Worm (Caenorhabditis elegans) whole organism, late embryonic: ENCODE results near the gene vha-9.

Experiments
- C08G9.2 ChIP-seq: sonication (generic microtip); optimal IDR thresholded peaks from 2 replicates; lab custom pipeline; 2016; ENCODE audit warnings: mild to moderate bottlenecking, missing genetic modification characterization, moderate library complexity, missing compliant biosample characterization
- F13H6.1 ChIP-seq: sonication (generic microtip); optimal IDR thresholded peaks from 2 replicates; lab custom pipeline; 2016; ENCODE audit warnings: missing genetic modification characterization, missing compliant biosample characterization
- K02D7.2 ChIP-seq: sonication (generic microtip); optimal IDR thresholded peaks from 2 replicates; lab custom pipeline; 2017; ENCODE audit warnings: mild to moderate bottlenecking, missing genetic modification characterization, missing compliant biosample characterization
- ahr-1 ChIP-seq: sonication (generic microtip); optimal IDR thresholded peaks from 2 replicates; lab custom pipeline; 2016; ENCODE audit warnings: missing genetic modification characterization, missing compliant biosample characterization
- ama-1 ChIP-seq: fragments of 150-350 bp; optimal IDR thresholded peaks from 2 replicates; lab custom pipeline; 2014
- ceh-18 ChIP-seq: sonication (generic microtip); optimal IDR thresholded peaks from 2 replicates; lab custom pipeline; 2016; ENCODE audit warnings: missing genetic modification characterization, missing compliant biosample characterization
- ceh-19 ChIP-seq: fragments of 200-800 bp; sonication (Bioruptor generic); optimal IDR thresholded peaks from 2 replicates; lab custom pipeline; 2018; ENCODE audit warnings: mild to moderate bottlenecking, missing genetic modification characterization, missing compliant biosample characterization
- ceh-2 ChIP-seq: sonication (generic microtip); optimal IDR thresholded peaks from 2 replicates; lab custom pipeline; 2016; ENCODE audit warnings: missing genotype, missing genetic modification characterization, missing compliant biosample characterization
- ceh-9 ChIP-seq: sonication (generic microtip); optimal IDR thresholded peaks from 2 replicates; lab custom pipeline; 2016; ENCODE audit warnings: mild to moderate bottlenecking, missing genetic modification characterization, inconsistent platforms, missing compliant biosample characterization
- che-1 ChIP-seq: sonication (generic microtip); optimal IDR thresholded peaks from 2 replicates; lab custom pipeline; 2016; ENCODE audit warnings: mild to moderate bottlenecking, missing genetic modification characterization, missing compliant biosample characterization
- dmd-4 ChIP-seq: sonication (generic microtip); optimal IDR thresholded peaks from 2 replicates; lab custom pipeline; 2016; ENCODE audit warnings: borderline replicate concordance, missing genetic modification characterization, missing compliant biosample characterization
- dve-1 ChIP-seq: sonication (generic microtip); optimal IDR thresholded peaks from 2 replicates; lab custom pipeline; 2017; ENCODE audit warnings: antibody characterized with exemption, mild to moderate bottlenecking, missing genetic modification characterization, missing compliant biosample characterization
- eyg-1 ChIP-seq: sonication (generic microtip); optimal IDR thresholded peaks from 2 replicates; lab custom pipeline; 2016; ENCODE audit warnings: missing genotype, missing genetic modification characterization, missing compliant biosample characterization
- fax-1 ChIP-seq: sonication (generic microtip); optimal IDR thresholded peaks from 2 replicates; lab custom pipeline; 2016; ENCODE audit warnings: missing genotype, missing genetic modification characterization, missing compliant biosample characterization
- fkh-6 ChIP-seq: sonication (generic microtip); optimal IDR thresholded peaks from 2 replicates; lab custom pipeline; 2016; ENCODE audit warnings: missing genetic modification characterization, missing compliant biosample characterization
- hlh-13 ChIP-seq: fragments of 200-800 bp; sonication (Bioruptor generic); optimal IDR thresholded peaks from 2 replicates; lab custom pipeline; 2018; ENCODE audit warnings: mild to moderate bottlenecking, missing genetic modification characterization, missing compliant biosample characterization
- hlh-15 ChIP-seq: sonication (generic microtip); optimal IDR thresholded peaks from 2 replicates; lab custom pipeline; 2016; ENCODE audit warnings: missing genetic modification characterization, missing compliant biosample characterization
- hlh-6 ChIP-seq: sonication (generic microtip); optimal IDR thresholded peaks from 2 replicates; lab custom pipeline; 2016; ENCODE audit warnings: missing genotype, missing genetic modification characterization, missing compliant biosample characterization
- hlh-8 ChIP-seq: sonication (generic microtip); optimal IDR thresholded peaks from 2 replicates; lab custom pipeline; 2016; ENCODE audit warnings: missing genotype, missing genetic modification characterization, missing compliant biosample characterization
- lim-6 ChIP-seq: sonication (generic microtip); optimal IDR thresholded peaks from 2 replicates; lab custom pipeline; 2016; ENCODE audit warnings: missing genetic modification characterization, missing compliant biosample characterization
- lin-11 ChIP-seq: fragments of 200-800 bp; sonication (Bioruptor generic); optimal IDR thresholded peaks from 2 replicates; lab custom pipeline; 2018; ENCODE audit warnings: mild to moderate bottlenecking, missing genetic modification characterization, missing compliant biosample characterization
- mec-3 ChIP-seq: sonication (generic microtip); optimal IDR thresholded peaks from 2 replicates; lab custom pipeline; 2016; ENCODE audit warnings: borderline replicate concordance, missing genetic modification characterization, missing compliant biosample characterization
- nfya-1 ChIP-seq: sonication (generic microtip); optimal IDR thresholded peaks from 2 replicates; lab custom pipeline; 2017; ENCODE audit warnings: missing genetic modification characterization, mild to moderate bottlenecking, missing compliant biosample characterization, antibody characterized with exemption, moderate library complexity
- nhr-11 ChIP-seq: fragments of 150-350 bp; optimal IDR thresholded peaks from 2 replicates; lab custom pipeline; 2014; ENCODE audit warnings: missing biosample characterization, missing genetic modification characterization
- odd-2 ChIP-seq: sonication (generic microtip); optimal IDR thresholded peaks from 2 replicates; lab custom pipeline; 2017; ENCODE audit warnings: antibody characterized with exemption, mild to moderate bottlenecking, missing genetic modification characterization, missing compliant biosample characterization
- pat-9 ChIP-seq: fragments of 200-800 bp; sonication (Bioruptor generic); optimal IDR thresholded peaks from 2 replicates; lab custom pipeline; 2018; ENCODE audit warnings: mild to moderate bottlenecking, missing genetic modification characterization, moderate library complexity, missing compliant biosample characterization
- pha-2 ChIP-seq: sonication (generic microtip); optimal IDR thresholded peaks from 2 replicates; lab custom pipeline; 2017; ENCODE audit warnings: mild to moderate bottlenecking, missing genetic modification characterization, missing compliant biosample characterization
- pha-4 ChIP-seq: fragments of 150-350 bp; optimal IDR thresholded peaks from 2 replicates; lab custom pipeline; 2018; ENCODE audit warnings: missing biosample characterization, missing genetic modification reagents, missing genetic modification characterization
- pqm-1 ChIP-seq: sonication (generic microtip); optimal IDR thresholded peaks from 2 replicates; lab custom pipeline; 2016; ENCODE audit warnings: missing genetic modification characterization, missing compliant biosample characterization
- ref-2 ChIP-seq: sonication (generic microtip); optimal IDR thresholded peaks from 2 replicates; lab custom pipeline; 2016; ENCODE audit warnings: missing genetic modification characterization, missing compliant biosample characterization
- rnt-1 ChIP-seq: sonication (generic microtip); optimal IDR thresholded peaks from 2 replicates; lab custom pipeline; 2016; ENCODE audit warnings: missing genetic modification characterization, missing compliant biosample characterization
- sdc-2 ChIP-seq: sonication (generic microtip); optimal IDR thresholded peaks from 2 replicates; lab custom pipeline; 2016; ENCODE audit warnings: missing genotype, missing genetic modification characterization, missing compliant biosample characterization
- sox-4 ChIP-seq: sonication (generic microtip); optimal IDR thresholded peaks from 2 replicates; lab custom pipeline; 2017; ENCODE audit warnings: mild to moderate bottlenecking, missing genetic modification characterization, inconsistent platforms, missing compliant biosample characterization
- unc-3 ChIP-seq, 2 experiments: fragments of 200-800 bp in 1 of 2; sonication (Bioruptor generic) in 1 of 2; sonication (generic microtip) in 1 of 2; conservative IDR thresholded peaks in 1 of 2; optimal IDR thresholded peaks in 1 of 2; 2 replicates each; pipeline versions ENCODE4 v1.3.6 to Lab custom; 2016 to 2022; ENCODE audit warnings: missing compliant biosample characterization in 2 of 2, missing genetic modification characterization in 2 of 2, missing genetic modification reagents in 1 of 2
- unc-42 ChIP-seq: sonication (generic microtip); optimal IDR thresholded peaks from 2 replicates; lab custom pipeline; 2016; ENCODE audit warnings: missing genotype, missing genetic modification characterization, missing compliant biosample characterization
- unc-55 ChIP-seq: sonication (generic microtip); optimal IDR thresholded peaks from 2 replicates; lab custom pipeline; 2017; ENCODE audit warnings: missing biosample characterization, missing genetic modification reagents, missing genetic modification characterization
- zip-5 ChIP-seq: sonication (generic microtip); optimal IDR thresholded peaks from 2 replicates; lab custom pipeline; 2016; ENCODE audit warnings: missing genetic modification characterization, missing compliant biosample characterization

The vha-9 gene

DNA sequence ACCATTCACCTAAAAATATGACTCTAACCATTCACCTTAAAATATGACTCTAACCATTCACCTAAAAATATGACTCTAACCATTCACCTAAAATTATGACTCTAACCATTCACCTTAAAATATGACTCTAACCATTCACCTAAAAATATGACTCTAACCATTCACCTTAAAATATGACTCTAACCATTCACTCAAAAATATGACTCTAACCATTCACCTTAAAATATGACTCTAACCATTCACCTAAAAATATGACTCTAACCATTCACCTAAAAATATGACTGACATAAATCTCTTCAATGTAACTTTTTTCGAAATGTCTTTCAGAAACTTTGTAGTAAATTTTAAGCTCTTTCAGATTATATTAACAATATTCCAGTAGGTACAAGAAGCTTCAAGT is 32.6 kb upstream of the vha-9 start:
- peak; percentile 56 for TF ChIP-seq hlh-13 (GFP tag; lab: Kevin White, UChicago)
- peak; percentile 6 for TF ChIP-seq che-1

DNA sequence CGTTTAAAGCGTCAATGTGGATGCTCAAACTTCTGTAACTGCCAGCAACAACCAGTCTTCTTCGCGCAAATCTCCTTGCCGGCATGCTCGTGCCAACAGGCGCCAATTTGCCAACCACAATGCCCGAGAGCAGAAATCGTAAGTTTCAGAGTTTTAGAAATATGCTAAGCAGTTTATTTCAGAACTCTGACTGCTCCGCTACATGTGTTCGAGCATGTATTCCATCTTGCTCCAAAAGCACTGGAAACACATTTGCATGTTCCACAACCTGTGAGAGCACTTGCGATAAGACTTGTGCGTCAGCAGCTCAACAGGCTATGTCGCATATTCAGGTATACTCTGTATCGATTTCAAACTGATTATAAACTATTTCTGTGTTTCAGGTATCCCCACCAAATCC is 26.2 kb upstream of the vha-9 start:
- no peak for TF ChIP-seq hlh-13 (GFP tag; lab: Kevin White, UChicago)
- no peak for TF ChIP-seq hlh-6 (tag; lab: Kevin White, UChicago)
- no peak for TF ChIP-seq K02D7.2 (tag; lab: Kevin White, UChicago)
- no peak for TF ChIP-seq rnt-1 (tag; lab: Kevin White, UChicago)
- TF ChIP-seq, all 69 proteins: peak for 0

DNA sequence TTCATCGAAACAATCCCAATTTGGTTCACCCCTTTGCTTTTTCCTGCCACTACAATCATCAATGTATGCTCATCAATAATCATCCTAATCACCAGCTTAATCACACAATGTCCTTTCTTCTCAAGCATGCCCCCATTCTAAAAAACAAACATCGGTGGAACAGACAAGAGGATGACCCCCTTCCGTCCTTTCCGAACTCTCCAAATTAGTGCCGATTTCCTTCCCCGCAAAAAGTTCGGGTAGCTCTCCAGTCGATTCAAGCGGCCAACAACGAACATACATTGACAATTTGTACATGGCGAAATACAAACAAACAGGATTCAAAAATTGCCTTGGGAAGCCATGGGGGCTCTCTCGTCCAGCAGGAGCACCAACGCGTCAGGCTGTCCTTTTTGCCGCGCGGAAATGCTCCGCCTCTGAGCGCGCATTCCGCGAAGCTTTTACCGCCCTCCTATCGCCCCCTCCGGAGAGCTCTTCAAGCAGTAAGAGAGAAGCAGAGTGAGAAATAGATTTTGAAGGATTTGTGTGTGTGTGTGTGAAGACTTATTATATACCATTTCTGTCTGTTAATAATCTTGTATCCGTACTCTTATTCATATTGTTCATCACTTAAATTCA is 22.2 kb upstream of the vha-9 start, which contains the start of gene appg-1:
Gene appg-1, plus strand, starts transcription at position 427 of the 618 bp plus-strand sequence.
- TF ChIP-seq nhr-11 (no peak), ama-1 (lab: Kevin White, UChicago) (no peak), lim-6 (tag; lab: Kevin White, UChicago) (no peak), zip-5 (tag; lab: Kevin White, UChicago) (no peak), fkh-6 (tag; lab: Kevin White, UChicago) (no peak), hlh-8 (no peak), hlh-15 (tag; lab: Kevin White, UChicago) (no peak), dmd-4 (tag; lab: Kevin White, UChicago) (no peak), F13H6.1 (tag; lab: Kevin White, UChicago) (no peak), pha-2 (tag; lab: Kevin White, UChicago) (no peak), unc-3 (GFP tag; conservative IDR thresholded peaks at IDR 0.05; lab: Robert Waterston, UW) (no peak), unc-3 (tag; optimal IDR thresholded peaks at IDR 0.05; lab: Kevin White, UChicago) (no peak)

DNA sequence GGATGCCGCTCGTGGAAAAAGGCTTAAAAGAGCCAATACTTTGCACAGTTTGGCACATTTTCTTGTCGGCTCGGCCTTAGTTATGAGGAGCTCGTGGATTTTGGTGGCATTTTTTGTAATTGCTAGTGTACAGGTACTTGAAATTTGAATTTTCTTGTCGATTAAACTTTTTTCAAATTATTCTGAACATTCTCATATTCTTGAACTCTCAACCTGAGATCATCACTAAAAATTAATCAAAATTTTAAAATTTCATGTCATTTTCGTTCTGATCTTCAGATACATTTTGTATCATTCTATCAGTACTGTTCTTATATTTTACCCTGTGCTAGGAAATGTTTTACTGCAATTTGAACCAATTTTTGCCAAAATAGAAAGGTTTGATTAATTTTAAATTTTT is 17.9 kb upstream of the vha-9 start, which contains the start of gene idpp-4:
Gene idpp-4, plus strand, starts transcription at position 51 of the 400 bp plus-strand sequence.
- TF ChIP-seq ceh-9, result no peak
- TF ChIP-seq pqm-1 (tag; lab: Kevin White, UChicago), result no peak
- TF ChIP-seq che-1, result no peak
- TF ChIP-seq mec-3 (tag; lab: Kevin White, UChicago), result no peak
- TF ChIP-seq unc-3 (GFP tag; conservative IDR thresholded peaks at IDR 0.05; lab: Robert Waterston, UW), result no peak
- no peak for TF ChIP-seq unc-3 (tag; optimal IDR thresholded peaks at IDR 0.05; lab: Kevin White, UChicago)
- TF ChIP-seq lin-11 (tag; lab: Kevin White, UChicago), result no peak
- TF ChIP-seq odd-2 (tag; lab: Kevin White, UChicago), result no peak
- no peak for TF ChIP-seq sox-4 (tag; lab: Kevin White, UChicago)
- no peak for TF ChIP-seq ref-2 (tag; lab: Kevin White, UChicago)
- TF ChIP-seq pha-2 (tag; lab: Kevin White, UChicago), result no peak
- TF ChIP-seq K02D7.2 (tag; lab: Kevin White, UChicago), result no peak
- no peak for TF ChIP-seq ahr-1
- TF ChIP-seq eyg-1, result no peak
- no peak for TF ChIP-seq F13H6.1 (tag; lab: Kevin White, UChicago)

DNA sequence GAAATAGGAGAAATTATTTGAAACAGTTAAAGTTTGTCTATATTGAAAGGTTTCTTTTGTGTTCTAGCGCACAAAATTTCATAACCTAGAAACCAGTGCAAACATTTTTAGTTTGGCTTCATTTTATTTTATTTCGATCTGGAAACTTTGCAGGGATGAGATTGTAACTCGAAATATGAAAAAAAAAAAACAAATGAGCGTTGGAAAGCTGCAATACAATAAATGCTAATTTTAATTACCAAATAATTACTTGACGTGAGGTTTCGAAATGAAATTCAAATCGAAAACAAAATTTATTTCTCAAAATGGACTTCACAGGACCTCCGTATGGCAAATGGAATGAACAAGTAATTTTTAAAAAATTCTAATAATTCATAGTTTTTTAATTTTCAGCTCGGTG is 13.5 kb upstream of the vha-9 start, which contains the start of gene M02G9.4:
Gene M02G9.4, plus strand, starts transcription at position 301 of the 400 bp plus-strand sequence.
- no peak for TF ChIP-seq ceh-2 (tag; lab: Kevin White, UChicago)
- TF ChIP-seq sdc-2, result no peak
- no peak for TF ChIP-seq unc-42 (tag; lab: Kevin White, UChicago)
- no peak for TF ChIP-seq ceh-18 (tag; lab: Kevin White, UChicago)
- no peak for TF ChIP-seq dve-1 (tag; lab: Kevin White, UChicago)
- no peak for TF ChIP-seq che-1
- TF ChIP-seq hlh-13 (GFP tag; lab: Kevin White, UChicago), result no peak
- TF ChIP-seq rnt-1 (tag; lab: Kevin White, UChicago), result no peak
- no peak for TF ChIP-seq dmd-4 (tag; lab: Kevin White, UChicago)
- TF ChIP-seq unc-55, result no peak
- TF ChIP-seq ceh-19 (GFP tag; lab: Kevin White, UChicago), result no peak
- TF ChIP-seq pat-9 (tag; lab: Kevin White, UChicago), result no peak
- TF ChIP-seq C08G9.2 (tag; lab: Kevin White, UChicago), result no peak
- no peak for TF ChIP-seq lin-11 (tag; lab: Kevin White, UChicago)
- no peak for TF ChIP-seq pha-4
- TF ChIP-seq fax-1, result no peak
- TF ChIP-seq nfya-1, result no peak
- TF ChIP-seq ref-2 (tag; lab: Kevin White, UChicago), result no peak
- no peak for TF ChIP-seq pha-2 (tag; lab: Kevin White, UChicago)
